Worm (Caenorhabditis elegans) whole organism, L1 larva: ENCODE data around the gene bli-5.

Experiments
- Y116A8C.19 ChIP-seq: sonication (generic microtip); optimal IDR thresholded peaks from 2 replicates; lab custom pipeline; 2016; ENCODE audit warnings: missing compliant biosample characterization, missing genetic modification characterization, borderline replicate concordance
- alr-1 ChIP-seq: fragments of 200-800 bp; sonication (Bioruptor generic); optimal IDR thresholded peaks from 2 replicates; lab custom pipeline; 2018; ENCODE audit warnings: borderline replicate concordance, mild to moderate bottlenecking, missing genetic modification characterization, missing compliant biosample characterization
- aly-2 ChIP-seq: fragments of 150-350 bp; optimal IDR thresholded peaks from 2 replicates; lab custom pipeline; 2014; ENCODE audit warnings: missing biosample characterization, missing genetic modification characterization
- ceh-63 ChIP-seq: fragments of 200-800 bp; sonication (Bioruptor generic); optimal IDR thresholded peaks from 2 replicates; lab custom pipeline; 2018; ENCODE audit warnings: mild to moderate bottlenecking, missing genetic modification characterization, missing compliant biosample characterization
- ceh-82 ChIP-seq, 3 experiments: fragments of 150-350 bp in 1 of 3; sonication (generic microtip) in 2 of 3; optimal IDR thresholded peaks; 2 replicates each; lab custom pipeline; 2014 to 2017; ENCODE audit warnings: missing biosample characterization in 3 of 3, missing genetic modification characterization in 3 of 3
- ceh-88 ChIP-seq: fragments of 200-800 bp; sonication (Bioruptor generic); IDR thresholded peaks from 2 replicates; pipeline ENCODE4 v1.3.6; 2022; ENCODE audit warnings: missing genetic modification characterization, missing compliant biosample characterization
- efl-1 ChIP-seq, 4 experiments: fragments of 150-350 bp; optimal IDR thresholded peaks in 3 of 4; peaks in 1 of 4; 1 replicate in 1 of 4; 2 replicates in 3 of 4; lab custom pipeline; 2014; ENCODE audit warnings: missing biosample characterization in 2 of 4, missing genetic modification characterization in 2 of 4, missing genetic modification reagents in 2 of 4
- efl-3 ChIP-seq: fragments of 200-800 bp; sonication (Bioruptor generic); optimal IDR thresholded peaks from 2 replicates; lab custom pipeline; 2018; ENCODE audit warnings: mild to moderate bottlenecking, missing genetic modification characterization, missing compliant biosample characterization
- elt-3 ChIP-seq, 6 experiments: fragments of 150-350 bp in 1 of 6; sonication (generic microtip); optimal IDR thresholded peaks; 2 replicates each; lab custom pipeline; 2017 to 2018; ENCODE audit warnings: missing biosample characterization in 6 of 6, missing genetic modification characterization in 6 of 6, inconsistent platforms in 1 of 6
- ets-5 ChIP-seq: fragments of 200-800 bp; sonication (Bioruptor generic); IDR thresholded peaks from 2 replicates; pipeline ENCODE4 v1.3.6; 2022; ENCODE audit warnings: missing genetic modification characterization, missing compliant biosample characterization
- fkh-10 ChIP-seq: sonication (generic microtip); optimal IDR thresholded peaks from 2 replicates; lab custom pipeline; 2017; ENCODE audit warnings: missing biosample characterization, missing genetic modification reagents, missing genetic modification characterization
- fkh-4 ChIP-seq: sonication (generic microtip); optimal IDR thresholded peaks from 2 replicates; lab custom pipeline; 2016; ENCODE audit warnings: missing compliant biosample characterization, missing genetic modification characterization, borderline replicate concordance
- fkh-8 ChIP-seq: sonication (generic microtip); optimal IDR thresholded peaks from 2 replicates; lab custom pipeline; 2016; ENCODE audit warnings: mild to moderate bottlenecking, missing genetic modification characterization, missing compliant biosample characterization
- fos-1 ChIP-seq: fragments of 150-350 bp; optimal IDR thresholded peaks from 2 replicates; lab custom pipeline; 2014; ENCODE audit warnings: missing biosample characterization, missing genetic modification characterization
- hlh-4 ChIP-seq: sonication (generic microtip); optimal IDR thresholded peaks from 2 replicates; lab custom pipeline; 2016; ENCODE audit warnings: mild to moderate bottlenecking, missing genetic modification characterization, missing compliant biosample characterization
- hpl-2 ChIP-seq: fragments of 150-350 bp; optimal IDR thresholded peaks from 2 replicates; lab custom pipeline; 2014; ENCODE audit warnings: missing biosample characterization, missing genetic modification reagents, missing genetic modification characterization
- lin-14 ChIP-seq: fragments of 200-800 bp; sonication (Bioruptor generic); optimal IDR thresholded peaks from 2 replicates; lab custom pipeline; 2018; ENCODE audit warnings: mild to moderate bottlenecking, missing genetic modification characterization, moderate library complexity, missing compliant biosample characterization
- lin-15B ChIP-seq: fragments of 150-350 bp; sonication (generic microtip); optimal IDR thresholded peaks from 3 replicates; lab custom pipeline; 2014; ENCODE audit warnings: missing biosample characterization, missing genetic modification characterization
- lir-3 ChIP-seq: sonication (generic microtip); optimal IDR thresholded peaks from 2 replicates; lab custom pipeline; 2016; ENCODE audit warnings: mild to moderate bottlenecking, missing genetic modification characterization, moderate library complexity, missing compliant biosample characterization; ENCODE audit not compliant: poor library complexity
- mab-9 ChIP-seq: fragments of 200-800 bp; sonication (Bioruptor generic); IDR thresholded peaks from 2 replicates; pipeline ENCODE4 v1.3.6; 2022; ENCODE audit warnings: missing genetic modification reagents, missing genetic modification characterization, missing compliant biosample characterization
- mep-1 ChIP-seq: fragments of 150-350 bp; optimal IDR thresholded peaks from 2 replicates; lab custom pipeline; 2014; ENCODE audit warnings: missing biosample characterization, missing genetic modification characterization
- nhr-11 ChIP-seq: fragments of 150-350 bp; optimal IDR thresholded peaks from 2 replicates; lab custom pipeline; 2014; ENCODE audit warnings: missing biosample characterization, missing genetic modification characterization
- nhr-237 ChIP-seq: fragments of 150-350 bp; optimal IDR thresholded peaks from 2 replicates; lab custom pipeline; 2014; ENCODE audit warnings: missing biosample characterization, missing genetic modification characterization
- nhr-28 ChIP-seq: fragments of 150-350 bp; optimal IDR thresholded peaks from 2 replicates; lab custom pipeline; 2014; ENCODE audit warnings: missing biosample characterization, missing genetic modification characterization
- nhr-71 ChIP-seq: sonication (generic microtip); optimal IDR thresholded peaks from 2 replicates; lab custom pipeline; 2016; ENCODE audit warnings: mild to moderate bottlenecking, missing genetic modification characterization, moderate library complexity, missing compliant biosample characterization
- nhr-85 ChIP-seq: sonication (generic microtip); peaks from one replicate; lab custom pipeline; 2016; ENCODE audit warnings: missing genetic modification characterization, inconsistent platforms, missing compliant biosample characterization
- nhr-90 ChIP-seq: sonication (generic microtip); optimal IDR thresholded peaks from 2 replicates; lab custom pipeline; 2016; ENCODE audit warnings: mild to moderate bottlenecking, missing genetic modification characterization, missing compliant biosample characterization; ENCODE audit not compliant: poor library complexity
- pax-3 ChIP-seq: fragments of 200-800 bp; sonication (Bioruptor generic); optimal IDR thresholded peaks from 2 replicates; lab custom pipeline; 2018; ENCODE audit warnings: mild to moderate bottlenecking, missing genetic modification characterization, moderate library complexity, missing compliant biosample characterization
- snpc-4 ChIP-seq: fragments of 150-350 bp; optimal IDR thresholded peaks from 2 replicates; lab custom pipeline; 2014; ENCODE audit warnings: missing biosample characterization, missing genetic modification characterization
- snu-23 ChIP-seq: sonication (generic microtip); optimal IDR thresholded peaks from 2 replicates; lab custom pipeline; 2016; ENCODE audit warnings: missing genetic modification characterization, missing compliant biosample characterization
- sptf-1 ChIP-seq: fragments of 150-350 bp; optimal IDR thresholded peaks from 2 replicates; lab custom pipeline; 2014; ENCODE audit warnings: missing biosample characterization, missing genetic modification characterization
- swsn-7 ChIP-seq: sonication (generic microtip); optimal IDR thresholded peaks from 2 replicates; lab custom pipeline; 2016; ENCODE audit warnings: missing genetic modification characterization, missing compliant biosample characterization
- tbx-2 ChIP-seq: sonication (generic microtip); optimal IDR thresholded peaks from 2 replicates; lab custom pipeline; 2016; ENCODE audit warnings: missing genetic modification characterization, missing compliant biosample characterization
- tlp-1 ChIP-seq: fragments of 150-350 bp; optimal IDR thresholded peaks from 2 replicates; lab custom pipeline; 2014; ENCODE audit warnings: missing biosample characterization, missing genetic modification characterization
- unc-130 ChIP-seq: fragments of 150-350 bp; optimal IDR thresholded peaks from 2 replicates; lab custom pipeline; 2017; ENCODE audit warnings: missing biosample characterization, missing genetic modification characterization, inconsistent platforms
- unc-62 ChIP-seq: fragments of 150-350 bp; optimal IDR thresholded peaks from 2 replicates; lab custom pipeline; 2014; ENCODE audit warnings: missing biosample characterization, missing genetic modification reagents, missing genetic modification characterization
- unc-98 ChIP-seq: fragments of 200-800 bp; sonication (Bioruptor generic); IDR thresholded peaks from 2 replicates; pipeline ENCODE4 v1.3.6; 2022; ENCODE audit warnings: missing genetic modification characterization, missing compliant biosample characterization
- vab-15 ChIP-seq: sonication (generic microtip); optimal IDR thresholded peaks from 2 replicates; lab custom pipeline; 2017; ENCODE audit warnings: missing genotype, mild to moderate bottlenecking, missing genetic modification characterization, missing compliant biosample characterization
- zag-1 ChIP-seq: fragments of 150-350 bp; optimal IDR thresholded peaks from 2 replicates; lab custom pipeline; 2014; ENCODE audit warnings: missing biosample characterization, missing genetic modification characterization

Gene bli-5

DNA sequence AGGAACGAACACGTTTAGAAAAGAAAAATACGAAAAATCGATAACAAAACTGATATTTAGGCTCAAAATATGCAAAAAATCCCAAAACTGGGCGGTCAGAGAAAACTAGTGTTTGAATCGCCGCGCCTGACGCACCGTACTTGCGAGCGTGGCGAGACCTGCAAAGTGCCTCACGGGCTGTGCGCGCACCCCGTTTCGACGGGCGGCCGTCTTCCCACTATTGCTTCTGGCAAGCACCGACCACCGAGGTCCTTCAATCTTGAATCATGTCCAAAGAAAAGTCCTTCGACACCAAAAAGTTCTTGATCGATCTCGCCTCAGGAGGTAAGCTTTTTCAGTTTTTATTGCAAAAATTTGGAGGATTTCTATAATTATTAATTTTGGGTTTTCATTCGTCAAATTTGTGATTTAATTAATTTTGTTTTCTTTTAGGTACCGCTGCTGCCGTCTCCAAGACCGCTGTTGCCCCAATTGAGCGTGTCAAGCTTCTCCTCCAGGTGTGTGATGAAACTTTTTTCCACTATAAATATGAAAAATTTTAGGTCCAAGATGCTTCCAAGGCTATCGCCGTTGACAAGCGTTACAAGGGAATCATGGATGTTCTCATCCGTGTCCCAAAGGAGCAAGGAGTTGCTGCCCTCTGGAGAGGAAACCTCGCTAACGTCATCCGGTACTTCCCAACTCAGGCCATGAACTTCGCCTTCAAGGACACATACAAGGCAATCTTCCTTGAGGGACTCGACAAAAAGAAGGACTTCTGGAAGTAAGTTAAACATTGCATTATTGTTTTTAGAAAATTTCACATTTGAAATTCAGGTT, 33.6 kb upstream of the bli-5 start, which contains the start of gene ant-1.1 (continued):
- TF ChIP-seq snu-23 (GFP tag; lab: Kevin White, UChicago): peak; percentile 97
- TF ChIP-seq nhr-11 (tag; lab: Kevin White, UChicago): peak; percentile 61
- TF ChIP-seq snpc-4 (tag; lab: Kevin White, UChicago): peak; percentile 57
- peak; percentile 87 to 99 (median 95) for TF ChIP-seq ceh-82 (tag; optimal IDR thresholded peaks at IDR 0.05; lab: Kevin White, UChicago)
- peak; percentile 94 for TF ChIP-seq lin-15B (tag; lab: Kevin White, UChicago)
- peak; percentile 96 for TF ChIP-seq tbx-2 (tag; lab: Kevin White, UChicago)
- peak; percentile 37 for TF ChIP-seq hlh-4
- peak; percentile 96 for TF ChIP-seq nhr-90
- peak; percentile 49 for TF ChIP-seq nhr-237 (tag; lab: Kevin White, UChicago)
- TF ChIP-seq mep-1 (tag; lab: Kevin White, UChicago): peak; percentile 92
- peak; percentile 72 for TF ChIP-seq fos-1 (tag; lab: Kevin White, UChicago)
- no peak for TF ChIP-seq ceh-63 (GFP tag; lab: Kevin White, UChicago)
- peak; percentile 78 for TF ChIP-seq lir-3
- TF ChIP-seq unc-62 (GFP tag; lab: Kevin White, UChicago): no peak
- TF ChIP-seq unc-130 (tag; lab: Kevin White, UChicago): peak; percentile 90
- peak; percentile 95 for TF ChIP-seq swsn-7 (tag; lab: Kevin White, UChicago)
- TF ChIP-seq alr-1 (tag; lab: Kevin White, UChicago): no peak
- peak in 5 of 6 experiments; percentile 39 to 86 (median 60) for TF ChIP-seq elt-3 (tag; optimal IDR thresholded peaks at IDR 0.05; lab: Kevin White, UChicago)
- TF ChIP-seq zag-1 (tag; lab: Kevin White, UChicago): no peak
- no peak for TF ChIP-seq nhr-28 (tag; lab: Kevin White, UChicago)
- peak; percentile 67; the same call in 1 of the 2 replicates for TF ChIP-seq unc-98 (GFP tag; lab: Robert Waterston, UW)
- TF ChIP-seq vab-15: peak; percentile 96
- TF ChIP-seq nhr-71 (tag; lab: Kevin White, UChicago): peak; percentile 98
- peak; percentile 70 for TF ChIP-seq fkh-10
- no peak for TF ChIP-seq sptf-1 (tag; lab: Kevin White, UChicago)
- peak; percentile 16 for TF ChIP-seq efl-3 (GFP tag; lab: Kevin White, UChicago)
- TF ChIP-seq ceh-88: peak; percentile 92
- TF ChIP-seq hpl-2 (GFP tag; lab: Kevin White, UChicago): peak; percentile 2
- TF ChIP-seq pax-3: peak; percentile 96
- TF ChIP-seq aly-2: peak; percentile 37
- TF ChIP-seq mab-9: peak; percentile 93
- TF ChIP-seq fkh-4 (tag; lab: Kevin White, UChicago): no peak
- TF ChIP-seq nhr-85 (tag; lab: Kevin White, UChicago): peak; percentile 96
- no peak for TF ChIP-seq ets-5 (GFP tag; lab: Robert Waterston, UW)

ce11 chrIII:13462138-13462634, 32.6 kb upstream of the bli-5 start, which contains the start of the genes abcf-2 and T27E9.2:
TSS of gene abcf-2 (minus strand) at chrIII:13462238.
TSS of gene T27E9.2 (minus strand) at chrIII:13462584.
- TF ChIP-seq lin-14 (GFP tag; lab: Kevin White, UChicago) (no peak), efl-1 (optimal IDR thresholded peaks at IDR 0.05; lab: Kevin White, UChicago) (no peak), efl-1 (GFP tag; optimal IDR thresholded peaks at IDR 0.05 in 1 of 2; lab: Kevin White, UChicago) (peak in 1 of 2 experiments; percentile 86)

DNA sequence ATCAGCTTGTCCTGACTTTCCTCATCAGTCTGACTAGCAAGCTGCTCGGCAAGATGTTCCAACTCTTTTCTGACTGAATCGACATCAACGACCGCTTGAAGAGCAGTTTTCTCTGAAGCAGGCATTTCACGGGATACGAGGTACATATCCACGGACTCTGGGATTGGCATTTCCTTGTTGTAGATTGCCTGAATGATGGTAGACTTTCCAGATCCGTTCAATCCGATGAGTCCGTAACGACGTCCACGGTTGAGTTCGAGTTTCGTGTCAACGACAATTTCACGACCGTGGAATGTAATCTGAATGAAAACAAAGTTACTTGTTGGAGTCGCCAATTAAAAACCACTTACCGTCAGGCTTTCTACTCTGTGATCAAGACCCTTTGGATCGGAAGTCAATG, 32.0 kb upstream of the bli-5 start:
- TF ChIP-seq nhr-28 (tag; lab: Kevin White, UChicago): no peak
- TF ChIP-seq fkh-8 (tag; lab: Kevin White, UChicago): no peak
- TF ChIP-seq nhr-85 (tag; lab: Kevin White, UChicago): peak; percentile 67
- TF ChIP-seq efl-1 (optimal IDR thresholded peaks at IDR 0.05; lab: Kevin White, UChicago): no peak
- TF ChIP-seq efl-1 (GFP tag; optimal IDR thresholded peaks at IDR 0.05 in 1 of 2; lab: Kevin White, UChicago): peak in 1 of 2 experiments; percentile 61
- TF ChIP-seq Y116A8C.19: no peak
- no peak for TF ChIP-seq nhr-11 (tag; lab: Kevin White, UChicago)
- TF ChIP-seq tlp-1: no peak
- TF ChIP-seq, all 84 proteins: peak for 2
